Fruit fly (Drosophila melanogaster) whole organism, prepupa: ENCODE data around the gene NT1.
A peak's percentile ranks its signal among the peaks of the same experiment; 100 is the strongest.

Source experiments
- Blimp-1 ChIP-seq: fragments of 200-800 bp; sonication (Bioruptor generic); optimal IDR thresholded peaks from 3 replicates; lab custom pipeline; 2017; ENCODE audit warnings: missing biosample characterization, missing genetic modification characterization, mild to moderate bottlenecking, moderate library complexity, missing genetic modification reagents
- CG11762 ChIP-seq: fragments of 200-800 bp; sonication (Bioruptor generic); optimal IDR thresholded peaks from 3 replicates; lab custom pipeline; 2016; ENCODE audit warnings: missing biosample characterization, missing genetic modification characterization; ENCODE audit not compliant: insufficient read depth
- CG11902 ChIP-seq: fragments of 200-800 bp; sonication (Bioruptor generic); optimal IDR thresholded peaks from 3 replicates; lab custom pipeline; 2016; ENCODE audit warnings: missing biosample characterization, missing genetic modification characterization
- CG15336 ChIP-seq: fragments of 200-800 bp; sonication (Bioruptor generic); IDR thresholded peaks from 2 replicates; pipeline ENCODE4 v1.3.6; 2022; ENCODE audit warnings: missing biosample characterization, missing genetic modification characterization
- CG16779 ChIP-seq: fragments of 200-800 bp; sonication (Bioruptor generic); optimal IDR thresholded peaks from 3 replicates; lab custom pipeline; 2017; ENCODE audit warnings: missing biosample characterization, mild to moderate bottlenecking, missing genetic modification characterization
- CG31627 ChIP-seq: fragments of 200-800 bp; sonication (Bioruptor generic); optimal IDR thresholded peaks from 3 replicates; lab custom pipeline; 2016; ENCODE audit warnings: missing biosample characterization, missing genetic modification characterization
- CG32006 ChIP-seq: fragments of 200-800 bp; sonication (Bioruptor generic); optimal IDR thresholded peaks from 3 replicates; lab custom pipeline; 2017; ENCODE audit warnings: missing biosample characterization, mild to moderate bottlenecking, missing genetic modification characterization
- CG34406 ChIP-seq: fragments of 200-800 bp; sonication (Bioruptor generic); optimal IDR thresholded peaks from 3 replicates; lab custom pipeline; 2016; ENCODE audit warnings: missing biosample characterization, missing genetic modification characterization
- CG4318 ChIP-seq: fragments of 200-800 bp; sonication (Bioruptor generic); optimal IDR thresholded peaks from 3 replicates; lab custom pipeline; 2017; ENCODE audit warnings: missing biosample characterization, mild to moderate bottlenecking, missing genetic modification characterization
- CG6792 ChIP-seq: fragments of 200-800 bp; sonication (Bioruptor generic); optimal IDR thresholded peaks from 3 replicates; lab custom pipeline; 2016; ENCODE audit warnings: missing biosample characterization, missing genetic modification characterization
- CG6808 ChIP-seq: fragments of 200-800 bp; sonication (Bioruptor generic); optimal IDR thresholded peaks from 3 replicates; lab custom pipeline; 2017; ENCODE audit warnings: missing biosample characterization, missing genetic modification characterization, mild to moderate bottlenecking, moderate library complexity, missing genetic modification reagents
- CG6854 ChIP-seq: fragments of 200-800 bp; sonication (Bioruptor generic); optimal IDR thresholded peaks from 2 replicates; lab custom pipeline; 2017; ENCODE audit warnings: missing biosample characterization, mild to moderate bottlenecking, missing genetic modification characterization
- CG7368 ChIP-seq: fragments of 200-800 bp; sonication (Bioruptor generic); optimal IDR thresholded peaks from 3 replicates; lab custom pipeline; 2016; ENCODE audit warnings: missing biosample characterization, missing genetic modification characterization
- CG8119 ChIP-seq: fragments of 200-800 bp; sonication (Bioruptor generic); IDR thresholded peaks from 3 replicates; pipeline ENCODE4 v1.3.6; 2022; ENCODE audit warnings: missing biosample characterization, missing genetic modification characterization
- CG8319 ChIP-seq: fragments of 200-800 bp; sonication (Bioruptor generic); optimal IDR thresholded peaks from 3 replicates; lab custom pipeline; 2016; ENCODE audit warnings: missing biosample characterization, missing genetic modification characterization
- CG8632 ChIP-seq: fragments of 200-800 bp; sonication (Bioruptor generic); optimal IDR thresholded peaks from 3 replicates; lab custom pipeline; 2016; ENCODE audit warnings: missing biosample characterization, missing genetic modification characterization
- CG9139 ChIP-seq: fragments of 200-800 bp; sonication (Bioruptor generic); optimal IDR thresholded peaks from 3 replicates; lab custom pipeline; 2017; ENCODE audit warnings: missing biosample characterization, mild to moderate bottlenecking, missing genetic modification characterization
- Eip75B ChIP-seq: fragments of 200-800 bp; sonication (Bioruptor generic); optimal IDR thresholded peaks from 3 replicates; lab custom pipeline; 2016; ENCODE audit warnings: missing biosample characterization, missing genetic modification characterization
- Eip93F ChIP-seq: fragments of 200-800 bp; sonication (Bioruptor generic); optimal IDR thresholded peaks from 2 replicates; lab custom pipeline; 2016; ENCODE audit warnings: missing biosample characterization, mild to moderate bottlenecking, missing genetic modification characterization
- Ets21C ChIP-seq: fragments of 200-800 bp; sonication (Bioruptor generic); optimal IDR thresholded peaks from 3 replicates; lab custom pipeline; 2016; ENCODE audit warnings: missing biosample characterization, missing genetic modification characterization
- Ets96B ChIP-seq: fragments of 200-800 bp; optimal IDR thresholded peaks from 2 replicates; lab custom pipeline; 2019; ENCODE audit warnings: missing biosample characterization, mild to moderate bottlenecking, missing genetic modification characterization, moderate library complexity
- Gug ChIP-seq: fragments of 200-800 bp; sonication (Bioruptor generic); IDR thresholded peaks from 2 replicates; pipeline ENCODE4 v1.3.6; 2022; ENCODE audit warnings: missing biosample characterization, missing genetic modification characterization
- Hr38 ChIP-seq: sonication (Bioruptor generic); optimal IDR thresholded peaks from 2 replicates; lab custom pipeline; 2016; ENCODE audit warnings: missing biosample characterization, missing genetic modification characterization
- Hr39 ChIP-seq: fragments of 200-800 bp; sonication (Bioruptor generic); optimal IDR thresholded peaks from 2 replicates; lab custom pipeline; 2016; ENCODE audit warnings: missing biosample characterization, missing genetic modification characterization
- Hr4 ChIP-seq: fragments of 200-800 bp; sonication (Bioruptor generic); optimal IDR thresholded peaks from 3 replicates; lab custom pipeline; 2016; ENCODE audit warnings: missing biosample characterization, missing genetic modification characterization
- Lpt ChIP-seq: fragments of 200-800 bp; sonication (Bioruptor generic); optimal IDR thresholded peaks from 3 replicates; lab custom pipeline; 2016; ENCODE audit warnings: missing biosample characterization, missing genetic modification characterization
- Met ChIP-seq: fragments of 200-800 bp; sonication (Bioruptor generic); optimal IDR thresholded peaks from 3 replicates; lab custom pipeline; 2016; ENCODE audit warnings: missing biosample characterization, missing genetic modification characterization
- OdsH ChIP-seq: fragments of 200-800 bp; sonication (Bioruptor generic); optimal IDR thresholded peaks from 3 replicates; lab custom pipeline; 2016; ENCODE audit warnings: missing biosample characterization, missing genetic modification characterization
- Smox ChIP-seq: fragments of 200-800 bp; sonication (Bioruptor generic); optimal IDR thresholded peaks from 3 replicates; lab custom pipeline; 2016; ENCODE audit warnings: missing biosample characterization, missing genetic modification characterization
- Sox102F ChIP-seq: fragments of 200-800 bp; sonication (Bioruptor generic); optimal IDR thresholded peaks from 2 replicates; lab custom pipeline; 2016; ENCODE audit warnings: missing biosample characterization, mild to moderate bottlenecking, missing genetic modification characterization
- Sox14 ChIP-seq: fragments of 200-800 bp; sonication (Bioruptor generic); optimal IDR thresholded peaks from 3 replicates; lab custom pipeline; 2016; ENCODE audit warnings: missing biosample characterization, missing genetic modification characterization
- Sox15 ChIP-seq: fragments of 200-800 bp; sonication (Bioruptor generic); optimal IDR thresholded peaks from 3 replicates; lab custom pipeline; 2016; ENCODE audit warnings: missing biosample characterization, missing genetic modification characterization
- achi ChIP-seq: fragments of 200-800 bp; sonication (Bioruptor generic); optimal IDR thresholded peaks from 3 replicates; lab custom pipeline; 2016; ENCODE audit warnings: missing biosample characterization, missing genetic modification characterization
- acj6 ChIP-seq: fragments of 200-800 bp; sonication (Bioruptor generic); optimal IDR thresholded peaks from 3 replicates; lab custom pipeline; 2016; ENCODE audit warnings: missing biosample characterization, missing genetic modification characterization
- cyc ChIP-seq: fragments of 200-800 bp; sonication (Bioruptor generic); optimal IDR thresholded peaks from 3 replicates; lab custom pipeline; 2016; ENCODE audit warnings: missing biosample characterization, missing genetic modification characterization
- dac ChIP-seq: fragments of 200-800 bp; sonication (Bioruptor generic); optimal IDR thresholded peaks from 2 replicates; lab custom pipeline; 2017; ENCODE audit warnings: missing biosample characterization, mild to moderate bottlenecking, missing genetic modification characterization
- eg ChIP-seq: fragments of 200-800 bp; sonication (Bioruptor generic); IDR thresholded peaks from 3 replicates; pipeline ENCODE4 v1.3.6; 2022; ENCODE audit warnings: missing biosample characterization, missing genetic modification characterization
- esn ChIP-seq: fragments of 200-800 bp; sonication (Bioruptor generic); optimal IDR thresholded peaks from 2 replicates; lab custom pipeline; 2016; ENCODE audit warnings: missing biosample characterization, mild to moderate bottlenecking, missing genetic modification characterization, moderate library complexity
- fd59A ChIP-seq: fragments of 200-800 bp; sonication (Bioruptor generic); optimal IDR thresholded peaks from 2 replicates; lab custom pipeline; 2017; ENCODE audit warnings: missing biosample characterization, mild to moderate bottlenecking, missing genetic modification characterization, missing genetic modification reagents
- lz ChIP-seq: fragments of 200-800 bp; sonication (Bioruptor generic); optimal IDR thresholded peaks from 3 replicates; lab custom pipeline; 2016; ENCODE audit warnings: missing biosample characterization, missing genetic modification characterization
- net ChIP-seq: fragments of 200-800 bp; sonication (Bioruptor generic); optimal IDR thresholded peaks from 3 replicates; lab custom pipeline; 2016; ENCODE audit warnings: missing biosample characterization, missing genetic modification characterization
- pdm3 ChIP-seq: fragments of 200-800 bp; sonication (Bioruptor generic); optimal IDR thresholded peaks from 3 replicates; lab custom pipeline; 2016; ENCODE audit warnings: missing biosample characterization, missing genetic modification characterization
- salr ChIP-seq, 2 experiments: fragments of 200-800 bp; sonication (Bioruptor generic); optimal IDR thresholded peaks; 3 replicates each; lab custom pipeline; 2016 to 2018; ENCODE audit warnings: missing biosample characterization in 2 of 2, missing genetic modification characterization in 2 of 2, mild to moderate bottlenecking in 1 of 2
- spab ChIP-seq: fragments of 200-800 bp; sonication (Bioruptor generic); optimal IDR thresholded peaks from 2 replicates; lab custom pipeline; 2017; ENCODE audit warnings: missing biosample characterization, mild to moderate bottlenecking, missing genetic modification characterization, missing genetic modification reagents
- ss ChIP-seq, 2 experiments: fragments of 200-800 bp; sonication (Bioruptor generic); optimal IDR thresholded peaks; 2 replicates in 1 of 2; 3 replicates in 1 of 2; lab custom pipeline; 2017 to 2018; ENCODE audit warnings: mild to moderate bottlenecking in 2 of 2, missing biosample characterization in 2 of 2, missing genetic modification characterization in 2 of 2, moderate library complexity in 1 of 2
- svp ChIP-seq: fragments of 200-800 bp; sonication (Bioruptor generic); peaks from one replicate; lab custom pipeline; 2016; ENCODE audit warnings: missing biosample characterization, missing genetic modification characterization
- topi ChIP-seq: fragments of 200-800 bp; sonication (Bioruptor generic); optimal IDR thresholded peaks from 3 replicates; lab custom pipeline; 2016; ENCODE audit warnings: missing biosample characterization, missing genetic modification characterization
- vri ChIP-seq: fragments of 200-800 bp; sonication (Bioruptor generic); optimal IDR thresholded peaks from 3 replicates; lab custom pipeline; 2016; ENCODE audit warnings: missing biosample characterization, mild to moderate bottlenecking, missing genetic modification characterization

NT1 gene

DNA sequence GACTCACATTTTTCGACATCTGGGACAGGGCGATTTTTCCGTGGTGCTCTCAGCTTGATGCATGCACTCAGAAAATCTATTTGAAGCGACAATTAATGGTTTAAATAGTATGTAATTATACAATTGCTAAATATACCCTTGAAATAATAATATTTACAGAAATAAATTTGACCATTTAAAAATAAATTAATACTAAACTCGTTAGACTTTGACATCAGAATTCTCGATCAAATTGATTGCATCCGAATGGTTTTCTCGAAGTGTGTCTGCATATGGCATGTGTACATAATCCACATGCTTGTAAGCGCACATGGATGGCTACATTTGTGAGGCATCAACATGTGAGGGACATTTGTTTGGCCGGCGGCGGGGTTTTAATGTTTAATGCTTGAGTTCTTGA is 38.4 kb upstream of the NT1 start (continued):
- TF ChIP-seq CG15336 (peak; percentile 91), CG6854 (no peak), Smox (GFP tag; lab: Kevin White, UChicago) (peak; percentile 77), svp (GFP tag; lab: Kevin White, UChicago) (peak; percentile 83), eg (GFP tag; lab: Robert Waterston, UW) (peak; percentile 88), CG31627 (peak; percentile 57), Eip93F (GFP tag; lab: Kevin White, UChicago) (peak; percentile 36), Gug (GFP tag; lab: Robert Waterston, UW) (peak; percentile 81), achi (GFP tag; lab: Kevin White, UChicago) (peak; percentile 87), CG11902 (GFP tag; lab: Kevin White, UChicago) (peak; percentile 19), CG8632 (GFP tag; lab: Kevin White, UChicago) (peak; percentile 80)
- TF ChIP-seq, all 60 proteins: peak for 58

DNA sequence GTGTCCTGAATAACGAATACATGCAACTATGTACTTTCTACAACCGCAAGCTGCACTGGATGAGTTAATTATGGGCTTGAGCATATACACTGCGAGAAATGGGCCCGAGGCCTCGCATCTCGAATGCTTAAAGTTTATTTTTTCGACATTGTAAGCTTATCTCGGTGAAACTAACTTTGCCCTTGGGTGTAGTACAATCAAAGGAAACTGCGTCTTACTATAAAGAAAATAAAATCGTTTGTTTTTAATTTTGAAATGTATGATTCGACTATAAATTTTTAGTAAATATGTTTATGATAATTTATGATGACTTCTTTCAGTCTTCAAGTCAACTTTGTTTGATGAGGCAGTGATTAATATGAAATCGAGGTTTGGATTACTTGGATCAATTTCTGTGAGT is 37.5 kb upstream of the NT1 start:
- TF ChIP-seq fd59A (GFP tag; lab: Kevin White, UChicago) (peak; percentile 60), CG16779 (no peak), CG8319 (peak; percentile 43), CG6854 (no peak), CG6808 (GFP tag; lab: Kevin White, UChicago) (peak; percentile 52), Sox15 (GFP tag; lab: Kevin White, UChicago) (peak; percentile 39), Hr39 (GFP tag; lab: Kevin White, UChicago) (peak; percentile 46), CG11762 (GFP tag; lab: Kevin White, UChicago) (peak; percentile 43), CG8119 (peak; percentile 59; the same call in 2 of the 3 replicates), CG6792 (GFP tag; lab: Kevin White, UChicago) (peak; percentile 65), CG15336 (peak; percentile 49; the same call in 1 of the 2 replicates), Gug (GFP tag; lab: Robert Waterston, UW) (no peak), vri (GFP tag; lab: Kevin White, UChicago) (no peak), CG31627 (peak; percentile 54), OdsH (peak; percentile 69), CG32006 (peak; percentile 77), CG11902 (GFP tag; lab: Kevin White, UChicago) (peak; percentile 16), Eip75B (peak; percentile 70), Hr38 (GFP tag; lab: Kevin White, UChicago) (no peak), CG7368 (GFP tag; lab: Kevin White, UChicago) (peak; percentile 22), Ets21C (no peak), CG9139 (no peak), esn (GFP tag; lab: Kevin White, UChicago) (peak; percentile 59), Eip93F (GFP tag; lab: Kevin White, UChicago) (no peak), CG8632 (GFP tag; lab: Kevin White, UChicago) (peak; percentile 57), Ets96B (peak; percentile 48), acj6 (GFP tag; lab: Kevin White, UChicago) (peak; percentile 71), topi (peak; percentile 63), lz (GFP tag; lab: Kevin White, UChicago) (peak; percentile 56), svp (GFP tag; lab: Kevin White, UChicago) (peak; percentile 76), pdm3 (GFP tag; lab: Kevin White, UChicago) (peak; percentile 69), Hr4 (GFP tag; lab: Kevin White, UChicago) (peak; percentile 76), Met (peak; percentile 62), ss (GFP tag; optimal IDR thresholded peaks at IDR 0.05; lab: Kevin White, UChicago) (peak in 1 of 2 experiments; percentile 56), CG4318 (GFP tag; lab: Kevin White, UChicago) (peak; percentile 50), spab (peak; percentile 40), dac (peak; percentile 46), Blimp-1 (no peak), CG34406 (peak; percentile 51), Smox (GFP tag; lab: Kevin White, UChicago) (peak; percentile 45), net (GFP tag; lab: Kevin White, UChicago) (peak; percentile 68), achi (GFP tag; lab: Kevin White, UChicago) (peak; percentile 61), Lpt (GFP tag; lab: Kevin White, UChicago) (peak; percentile 39), Sox102F (GFP tag; lab: Kevin White, UChicago) (peak; percentile 56), cyc (GFP tag; lab: Kevin White, UChicago) (peak; percentile 57), Sox14 (GFP tag; lab: Kevin White, UChicago) (peak; percentile 62), salr (GFP tag; optimal IDR thresholded peaks at IDR 0.05; lab: Kevin White, UChicago) (peak in 1 of 2 experiments; percentile 68)
